Worm (Caenorhabditis elegans) whole organism, L1 larva: ENCODE results near the gene msp-38.

Source experiments
- unc-62 ChIP-seq: fragments of 150-350 bp; optimal IDR thresholded peaks from 2 replicates; lab custom pipeline; 2014; ENCODE audit warnings: missing biosample characterization, missing genetic modification reagents, missing genetic modification characterization
- ztf-11 ChIP-seq, 2 experiments: sonication (generic microtip); optimal IDR thresholded peaks; 2 replicates each; lab custom pipeline; 2016 to 2017; ENCODE audit warnings: missing genetic modification characterization in 2 of 2, missing biosample characterization in 1 of 2, missing compliant biosample characterization in 1 of 2

DNA sequence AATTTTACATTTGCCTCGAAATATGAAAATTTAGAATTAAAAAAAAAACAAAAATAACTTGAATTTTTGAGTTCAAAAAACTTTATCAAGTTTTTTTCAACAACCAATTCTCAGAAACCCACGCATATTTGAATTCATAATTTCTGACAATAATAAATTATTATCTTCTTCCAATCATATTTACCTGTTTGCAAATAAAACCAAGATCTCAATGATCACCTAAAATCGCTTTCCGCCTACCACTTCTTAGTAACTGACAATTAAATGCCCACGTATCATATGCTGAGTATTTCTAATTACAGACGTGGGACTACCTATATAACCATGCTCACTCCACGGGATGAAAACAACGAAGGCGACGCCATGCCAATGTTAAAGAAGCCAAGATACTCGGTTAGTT lies 18.2 kb upstream of the msp-38 start, which contains the start of gene pps-1:
- TF ChIP-seq unc-62 (GFP tag; lab: Kevin White, UChicago) (no peak), ztf-11 (tag; optimal IDR thresholded peaks at IDR 0.05; lab: Kevin White, UChicago) (no peak)
